Fruit fly (Drosophila melanogaster) whole organism, embryonic: ENCODE data around the gene Snr1.

ENCODE experiments used
- B-H2 ChIP-seq: fragments of 200-800 bp; sonication (Bioruptor generic); optimal IDR thresholded peaks from 2 replicates; lab custom pipeline; 2018; ENCODE audit warnings: missing biosample characterization, mild to moderate bottlenecking, missing genetic modification characterization
- Bdp1 ChIP-seq: fragments of 200-800 bp; sonication (Bioruptor generic); optimal IDR thresholded peaks from 3 replicates; lab custom pipeline; 2016; ENCODE audit warnings: missing biosample characterization, missing genetic modification characterization
- Blimp-1 ChIP-seq: fragments of 200-800 bp; sonication (Bioruptor generic); optimal IDR thresholded peaks from 3 replicates; lab custom pipeline; 2018; ENCODE audit warnings: missing biosample characterization, missing genetic modification characterization, mild to moderate bottlenecking, moderate library complexity, missing genetic modification reagents
- CG1024 ChIP-seq: fragments of 200-800 bp; sonication (Bioruptor generic); IDR thresholded peaks from 2 replicates; pipeline ENCODE4 v1.3.6; 2022; ENCODE audit warnings: missing biosample characterization, missing genetic modification characterization
- CG10462 ChIP-seq: fragments of 200-800 bp; sonication (Bioruptor generic); optimal IDR thresholded peaks from 2 replicates; lab custom pipeline; 2016; ENCODE audit warnings: missing biosample characterization, missing genetic modification characterization
- CG10543 ChIP-seq: fragments of 200-800 bp; sonication (Bioruptor generic); optimal IDR thresholded peaks from 3 replicates; lab custom pipeline; 2017; ENCODE audit warnings: missing biosample characterization, mild to moderate bottlenecking, missing genetic modification characterization, moderate library complexity
- CG10565 ChIP-seq: fragments of 200-800 bp; sonication (Bioruptor generic); optimal IDR thresholded peaks from 3 replicates; lab custom pipeline; 2016; ENCODE audit warnings: missing biosample characterization, mild to moderate bottlenecking, missing genetic modification characterization
- CG12236 ChIP-seq: fragments of 200-800 bp; sonication (Bioruptor generic); optimal IDR thresholded peaks from 2 replicates; lab custom pipeline; 2016; ENCODE audit warnings: missing biosample characterization, missing genetic modification characterization
- CG1233 ChIP-seq: fragments of 200-800 bp; sonication (Bioruptor generic); optimal IDR thresholded peaks from 4 replicates; lab custom pipeline; 2018; ENCODE audit warnings: missing biosample characterization, mild to moderate bottlenecking, missing genetic modification characterization
- CG13894 ChIP-seq: fragments of 200-800 bp; sonication (Bioruptor generic); optimal IDR thresholded peaks from 3 replicates; lab custom pipeline; 2018; ENCODE audit warnings: missing biosample characterization, mild to moderate bottlenecking, missing genetic modification characterization, moderate library complexity
- CG15011 ChIP-seq: fragments of 200-800 bp; sonication (Bioruptor generic); optimal IDR thresholded peaks from 3 replicates; lab custom pipeline; 2018; ENCODE audit warnings: missing biosample characterization, mild to moderate bottlenecking, missing genetic modification characterization
- CG15601 ChIP-seq: fragments of 200-800 bp; sonication (Bioruptor generic); optimal IDR thresholded peaks from 3 replicates; lab custom pipeline; 2019; ENCODE audit warnings: missing biosample characterization, mild to moderate bottlenecking, missing genetic modification characterization, moderate library complexity
- CG1603 ChIP-seq: fragments of 200-800 bp; sonication (Bioruptor generic); optimal IDR thresholded peaks from 2 replicates; lab custom pipeline; 2019; ENCODE audit warnings: missing biosample characterization, mild to moderate bottlenecking, missing genetic modification characterization, moderate library complexity
- CG16813 ChIP-seq: fragments of 200-800 bp; sonication (Bioruptor generic); IDR thresholded peaks from 3 replicates; pipeline ENCODE4 v1.3.6; 2022; ENCODE audit warnings: missing biosample characterization, missing genetic modification characterization; ENCODE audit not compliant: partially characterized antibody
- CG17361 ChIP-seq: fragments of 200-800 bp; sonication (Bioruptor generic); IDR thresholded peaks from 3 replicates; pipeline ENCODE4 v1.3.6; 2022; ENCODE audit warnings: missing biosample characterization, missing genetic modification characterization
- CG30431 ChIP-seq: fragments of 200-800 bp; sonication (Bioruptor generic); optimal IDR thresholded peaks from 2 replicates; lab custom pipeline; 2017; ENCODE audit warnings: missing biosample characterization, missing genetic modification characterization
- CG3163 ChIP-seq: fragments of 200-800 bp; sonication (Bioruptor generic); optimal IDR thresholded peaks from 3 replicates; lab custom pipeline; 2016; ENCODE audit warnings: missing biosample characterization, missing genetic modification characterization
- CG32767 ChIP-seq: fragments of 200-800 bp; sonication (Bioruptor generic); IDR thresholded peaks from 2 replicates; pipeline ENCODE4 v1.3.6; 2022; ENCODE audit warnings: missing biosample characterization, missing genetic modification characterization
- CG4617 ChIP-seq: fragments of 200-800 bp; sonication (Bioruptor generic); optimal IDR thresholded peaks from 3 replicates; lab custom pipeline; 2016; ENCODE audit warnings: missing biosample characterization, missing genetic modification characterization, borderline replicate concordance
- CG4820 ChIP-seq: fragments of 200-800 bp; sonication (Bioruptor generic); optimal IDR thresholded peaks from 3 replicates; lab custom pipeline; 2016; ENCODE audit warnings: missing biosample characterization, missing genetic modification characterization
- CG6683 ChIP-seq: fragments of 200-800 bp; sonication (Bioruptor generic); optimal IDR thresholded peaks from 2 replicates; lab custom pipeline; 2017; ENCODE audit warnings: missing biosample characterization, mild to moderate bottlenecking, missing genetic modification characterization, missing genetic modification reagents
- CG6765 ChIP-seq: fragments of 200-800 bp; sonication (Bioruptor generic); optimal IDR thresholded peaks from 3 replicates; lab custom pipeline; 2017; ENCODE audit warnings: missing biosample characterization, mild to moderate bottlenecking, missing genetic modification characterization
- CG8359 ChIP-seq: fragments of 200-800 bp; sonication (Bioruptor generic); optimal IDR thresholded peaks from 2 replicates; lab custom pipeline; 2017; ENCODE audit warnings: missing biosample characterization, mild to moderate bottlenecking, missing genetic modification characterization, borderline replicate concordance
- CG8765 ChIP-seq: fragments of 200-800 bp; sonication (Bioruptor generic); IDR thresholded peaks from 2 replicates; pipeline ENCODE4 v1.3.6; 2022; ENCODE audit warnings: missing biosample characterization, missing genetic modification characterization
- CTCF ChIP-seq: fragments of 200-800 bp; sonication (Bioruptor generic); optimal IDR thresholded peaks from 2 replicates; lab custom pipeline; 2017; ENCODE audit warnings: missing biosample characterization, mild to moderate bottlenecking, missing genetic modification characterization, moderate library complexity
- Dfd ChIP-seq, 2 experiments: fragments of >200 bp; optimal IDR thresholded peaks; 2 replicates each; lab custom pipeline; 2017; ENCODE audit warnings: missing biosample characterization in 2 of 2, missing genetic modification characterization in 2 of 2
- E2f2 ChIP-seq: fragments of 200-800 bp; sonication (Bioruptor generic); IDR thresholded peaks from 2 replicates; pipeline ENCODE4 v1.3.6; 2022; ENCODE audit warnings: missing biosample characterization, missing genetic modification characterization
- Gsc ChIP-seq: fragments of 200-800 bp; sonication (Bioruptor generic); IDR thresholded peaks from 2 replicates; pipeline ENCODE4 v1.3.6; 2022; ENCODE audit warnings: missing biosample characterization, missing genetic modification characterization
- HLHmδ ChIP-seq: fragments of 200-800 bp; sonication (Bioruptor generic); optimal IDR thresholded peaks from 2 replicates; lab custom pipeline; 2018; ENCODE audit warnings: missing biosample characterization, mild to moderate bottlenecking, missing genetic modification characterization, moderate library complexity
- Hr3 ChIP-seq: fragments of 200-800 bp; sonication (Bioruptor generic); optimal IDR thresholded peaks from 3 replicates; lab custom pipeline; 2016; ENCODE audit warnings: missing biosample characterization, missing genetic modification characterization
- Kr ChIP-seq: fragments of 200-800 bp; sonication (Bioruptor generic); optimal IDR thresholded peaks from 2 replicates; lab custom pipeline; 2017; ENCODE audit warnings: missing biosample characterization, mild to moderate bottlenecking, missing genetic modification characterization
- Lim3 ChIP-seq: fragments of 200-800 bp; sonication (Bioruptor generic); IDR thresholded peaks from 2 replicates; pipeline ENCODE4 v1.3.6; 2022; ENCODE audit warnings: missing biosample characterization, missing genetic modification characterization
- Max ChIP-seq: fragments of 200-800 bp; sonication (Bioruptor generic); optimal IDR thresholded peaks from 2 replicates; lab custom pipeline; 2016; ENCODE audit warnings: missing biosample characterization, mild to moderate bottlenecking, missing genetic modification characterization
- Oli ChIP-seq: fragments of 200-800 bp; sonication (Bioruptor generic); optimal IDR thresholded peaks from 2 replicates; lab custom pipeline; 2018; ENCODE audit warnings: missing biosample characterization, mild to moderate bottlenecking, missing genetic modification characterization, moderate library complexity
- PHDP ChIP-seq: fragments of 200-800 bp; sonication (Bioruptor generic); optimal IDR thresholded peaks from 3 replicates; lab custom pipeline; 2018; ENCODE audit warnings: missing biosample characterization, mild to moderate bottlenecking, missing genetic modification characterization, moderate library complexity
- Ptx1 ChIP-seq: fragments of 200-800 bp; sonication (Bioruptor generic); IDR thresholded peaks from 2 replicates; pipeline ENCODE4 v1.3.6; 2022; ENCODE audit warnings: missing biosample characterization, missing genetic modification characterization
- Side ChIP-seq: fragments of 200-800 bp; sonication (Bioruptor generic); optimal IDR thresholded peaks from 2 replicates; lab custom pipeline; 2016; ENCODE audit warnings: missing biosample characterization, missing genetic modification characterization
- Xrp1 ChIP-seq: fragments of 200-800 bp; sonication (Bioruptor generic); IDR thresholded peaks from 2 replicates; pipeline ENCODE4 v1.3.6; 2022; ENCODE audit warnings: missing biosample characterization, missing genetic modification characterization
- aop ChIP-seq: fragments of 200-800 bp; sonication (Bioruptor generic); IDR thresholded peaks from 2 replicates; pipeline ENCODE4 v1.3.6; 2022; ENCODE audit warnings: missing biosample characterization, missing genetic modification characterization
- ap ChIP-seq: fragments of 200-800 bp; sonication (Bioruptor generic); IDR thresholded peaks from 2 replicates; pipeline ENCODE4 v1.3.6; 2022; ENCODE audit warnings: missing biosample characterization, missing genetic modification characterization
- bowl ChIP-seq: fragments of 200-800 bp; sonication (Bioruptor generic); IDR thresholded peaks from 2 replicates; pipeline ENCODE4 v1.3.6; 2022; ENCODE audit warnings: missing biosample characterization, missing genetic modification characterization
- chif ChIP-seq, 2 experiments: fragments of 200-800 bp; sonication (Bioruptor generic); optimal IDR thresholded peaks; 3 replicates each; lab custom pipeline; 2016; ENCODE audit warnings: missing biosample characterization in 2 of 2, missing genetic modification characterization in 2 of 2
- crp ChIP-seq, 2 experiments: fragments of 200-800 bp; sonication (Bioruptor generic); optimal IDR thresholded peaks; 2 replicates in 1 of 2; 3 replicates in 1 of 2; lab custom pipeline; 2017; ENCODE audit warnings: missing biosample characterization in 2 of 2, missing genetic modification characterization in 2 of 2, mild to moderate bottlenecking in 1 of 2, moderate library complexity in 1 of 2
- exex ChIP-seq: fragments of 200-800 bp; sonication (Bioruptor generic); optimal IDR thresholded peaks from 4 replicates; lab custom pipeline; 2018; ENCODE audit warnings: missing biosample characterization, mild to moderate bottlenecking, missing genetic modification characterization, moderate library complexity
- inv ChIP-seq: fragments of 200-800 bp; sonication (Bioruptor generic); IDR thresholded peaks from 2 replicates; pipeline ENCODE4 v1.3.6; 2022; ENCODE audit warnings: missing biosample characterization, missing genetic modification characterization; ENCODE audit not compliant: partially characterized antibody
- lmd ChIP-seq: fragments of 200-800 bp; sonication (Bioruptor generic); IDR thresholded peaks from 2 replicates; pipeline ENCODE4 v1.3.6; 2022; ENCODE audit warnings: missing biosample characterization, missing genetic modification characterization
- mam ChIP-seq: fragments of 200-800 bp; sonication (Bioruptor generic); optimal IDR thresholded peaks from 3 replicates; lab custom pipeline; 2016; ENCODE audit warnings: missing biosample characterization, missing genetic modification characterization
- pzg ChIP-seq: fragments of 200-800 bp; sonication (Bioruptor generic); optimal IDR thresholded peaks from 3 replicates; lab custom pipeline; 2018; ENCODE audit warnings: missing biosample characterization, mild to moderate bottlenecking, missing genetic modification characterization, moderate library complexity
- row ChIP-seq: fragments of 200-800 bp; sonication (Bioruptor generic); IDR thresholded peaks from 3 replicates; pipeline ENCODE4 v1.3.6; 2022; ENCODE audit warnings: missing biosample characterization, missing genetic modification characterization
- sug ChIP-seq: fragments of 200-800 bp; optimal IDR thresholded peaks from 2 replicates; lab custom pipeline; 2019; ENCODE audit warnings: missing biosample characterization, mild to moderate bottlenecking, missing genetic modification characterization, moderate library complexity
- usp ChIP-seq: fragments of >200 bp; optimal IDR thresholded peaks from 2 replicates; lab custom pipeline; 2017; ENCODE audit warnings: missing biosample characterization, missing genetic modification characterization
- zen2 ChIP-seq: fragments of 200-800 bp; sonication (Bioruptor generic); IDR thresholded peaks from 3 replicates; pipeline ENCODE4 v1.3.6; 2022; ENCODE audit warnings: missing biosample characterization, missing genetic modification characterization; ENCODE audit not compliant: partially characterized antibody

Gene Snr1

dm6 chr3R:5503789-5504387 is 33.2 kb downstream of the Snr1 start (continued):
- TF ChIP-seq ap (GFP tag; lab: Robert Waterston, UW) (no peak), CG13894 (tag; lab: Kevin White, UChicago) (peak; percentile 64), Lim3 (GFP tag; lab: Robert Waterston, UW) (no peak), CG12236 (GFP tag; lab: Kevin White, UChicago) (no peak), CG15601 (tag; lab: Kevin White, UChicago) (no peak), chif (GFP tag; optimal IDR thresholded peaks at IDR 0.05; lab: Kevin White, UChicago) (no peak), pzg (GFP tag; lab: Kevin White, UChicago) (no peak), CG10565 (GFP tag; lab: Kevin White, UChicago) (no peak), Hr3 (GFP tag; lab: Kevin White, UChicago) (no peak), Xrp1 (GFP tag; lab: Robert Waterston, UW) (no peak), CG32767 (GFP tag; lab: Robert Waterston, UW) (no peak), CG10543 (GFP tag; lab: Kevin White, UChicago) (peak; percentile 43), Oli (tag; lab: Kevin White, UChicago) (no peak), CG30431 (GFP tag; lab: Kevin White, UChicago) (no peak), PHDP (tag; lab: Kevin White, UChicago) (no peak), zen2 (GFP tag; lab: Robert Waterston, UW) (no peak), lmd (no peak), Gsc (GFP tag; lab: Robert Waterston, UW) (no peak), CG17361 (GFP tag; lab: Robert Waterston, UW) (no peak), CG3163 (no peak), inv (GFP tag; lab: Robert Waterston, UW) (no peak), row (GFP tag; lab: Robert Waterston, UW) (no peak), CG1233 (GFP tag; lab: Kevin White, UChicago) (no peak), sug (peak; percentile 62), CG8765 (GFP tag; lab: Robert Waterston, UW) (no peak), CG10462 (no peak), CG15011 (GFP tag; lab: Kevin White, UChicago) (no peak), aop (GFP tag; lab: Robert Waterston, UW) (no peak), HLHmδ (no peak), CG4820 (GFP tag; lab: Kevin White, UChicago) (no peak), CG1603 (tag; lab: Kevin White, UChicago) (no peak), Kr (GFP tag; lab: Kevin White, UChicago) (no peak), CG16813 (GFP tag; lab: Robert Waterston, UW) (no peak), CG8359 (GFP tag; lab: Kevin White, UChicago) (no peak), Blimp-1 (no peak), CTCF (GFP tag; lab: Kevin White, UChicago) (no peak), Side (GFP tag; lab: Kevin White, UChicago) (no peak), CG1024 (GFP tag; lab: Robert Waterston, UW) (no peak), B-H2 (peak; percentile 38), Dfd (GFP tag; optimal IDR thresholded peaks at IDR 0.05; lab: Kevin White, UChicago) (no peak), CG6683 (no peak), Bdp1 (GFP tag; lab: Kevin White, UChicago) (no peak), Ptx1 (GFP tag; lab: Robert Waterston, UW) (no peak), CG6765 (GFP tag; lab: Kevin White, UChicago) (no peak), Max (GFP tag; lab: Kevin White, UChicago) (no peak), E2f2 (GFP tag; lab: Robert Waterston, UW) (no peak), bowl (GFP tag; lab: Robert Waterston, UW) (no peak), exex (tag; lab: Kevin White, UChicago) (peak; percentile 70), crp (GFP tag; optimal IDR thresholded peaks at IDR 0.05; lab: Kevin White, UChicago) (no peak), CG4617 (no peak), mam (no peak), usp (GFP tag; lab: Kevin White, UChicago) (no peak)
